Worm (Caenorhabditis elegans) whole organism, L1 larva: ENCODE data around the gene C35A5.3.

Experiments used
- ceh-63 ChIP-seq: fragments of 200-800 bp; sonication (Bioruptor generic); optimal IDR thresholded peaks from 2 replicates; lab custom pipeline; 2018; ENCODE audit warnings: mild to moderate bottlenecking, missing genetic modification characterization, missing compliant biosample characterization
- hlh-17 ChIP-seq: fragments of 200-800 bp; sonication (Bioruptor generic); optimal IDR thresholded peaks from 2 replicates; lab custom pipeline; 2018; ENCODE audit warnings: missing genetic modification characterization, mild to moderate bottlenecking, missing compliant biosample characterization, moderate library complexity, borderline replicate concordance
- pag-3 ChIP-seq: sonication (generic microtip); optimal IDR thresholded peaks from 2 replicates; lab custom pipeline; 2017; ENCODE audit warnings: missing genetic modification characterization, mild to moderate bottlenecking, missing compliant biosample characterization, antibody characterized with exemption, borderline replicate concordance; ENCODE audit not compliant: insufficient read depth
- rnt-1 ChIP-seq: sonication (generic microtip); optimal IDR thresholded peaks from 2 replicates; lab custom pipeline; 2016; ENCODE audit warnings: mild to moderate bottlenecking, missing genetic modification characterization, moderate library complexity, missing compliant biosample characterization
- unc-62 ChIP-seq: fragments of 150-350 bp; optimal IDR thresholded peaks from 2 replicates; lab custom pipeline; 2014; ENCODE audit warnings: missing biosample characterization, missing genetic modification reagents, missing genetic modification characterization

The C35A5.3 gene

ce11 chrV:10453466-10453865, 47.7 kb downstream of the C35A5.3 start, which contains the start of gene Y32F6A.5:
Gene Y32F6A.5 (minus strand): TSS chrV:10453605.
- TF ChIP-seq pag-3 (tag; lab: Kevin White, UChicago): no peak
- no peak for TF ChIP-seq unc-62 (GFP tag; lab: Kevin White, UChicago)
- TF ChIP-seq hlh-17 (GFP tag; lab: Kevin White, UChicago): no peak
- TF ChIP-seq ceh-63 (GFP tag; lab: Kevin White, UChicago): no peak
- peak; percentile 25 for TF ChIP-seq rnt-1 (tag; lab: Kevin White, UChicago)
- TF ChIP-seq, all 84 proteins: peak for 1
